Worm (Caenorhabditis elegans) whole organism, L1 larva: Measurements from ENCODE around the gene K12H6.6.

Experiments
- Y116A8C.19 ChIP-seq: sonication (generic microtip); optimal IDR thresholded peaks from 2 replicates; lab custom pipeline; 2016; ENCODE audit warnings: missing compliant biosample characterization, missing genetic modification characterization, borderline replicate concordance
- aha-1 ChIP-seq: fragments of 150-350 bp; optimal IDR thresholded peaks from 2 replicates; lab custom pipeline; 2014; ENCODE audit warnings: missing biosample characterization, missing genetic modification characterization
- blmp-1 ChIP-seq: fragments of 150-350 bp; optimal IDR thresholded peaks from 2 replicates; lab custom pipeline; 2014; ENCODE audit warnings: missing biosample characterization, missing genetic modification characterization
- ceh-8 ChIP-seq: fragments of 200-800 bp; sonication (Bioruptor generic); optimal IDR thresholded peaks from 2 replicates; lab custom pipeline; 2018; ENCODE audit warnings: mild to moderate bottlenecking, missing genetic modification characterization, moderate library complexity, missing compliant biosample characterization
- ceh-82 ChIP-seq, 3 experiments: fragments of 150-350 bp in 1 of 3; sonication (generic microtip) in 2 of 3; optimal IDR thresholded peaks; 2 replicates each; lab custom pipeline; 2014 to 2017; ENCODE audit warnings: missing biosample characterization in 3 of 3, missing genetic modification characterization in 3 of 3
- ceh-88 ChIP-seq: fragments of 200-800 bp; sonication (Bioruptor generic); IDR thresholded peaks from 2 replicates; pipeline ENCODE4 v1.3.6; 2022; ENCODE audit warnings: missing genetic modification characterization, missing compliant biosample characterization
- ceh-90 ChIP-seq: sonication (generic microtip); optimal IDR thresholded peaks from 2 replicates; lab custom pipeline; 2016; ENCODE audit warnings: missing genetic modification characterization, missing compliant biosample characterization
- ces-1 ChIP-seq: fragments of 150-350 bp; optimal IDR thresholded peaks from 2 replicates; lab custom pipeline; 2014; ENCODE audit warnings: missing biosample characterization, missing genetic modification reagents, missing genetic modification characterization
- dpl-1 ChIP-seq, 3 experiments: fragments of 150-350 bp in 2 of 3; sonication (generic microtip) in 1 of 3; optimal IDR thresholded peaks; 2 replicates each; lab custom pipeline; 2014 to 2017; ENCODE audit warnings: missing biosample characterization in 3 of 3, missing genetic modification characterization in 3 of 3, missing genetic modification reagents in 3 of 3
- efl-1 ChIP-seq, 4 experiments: fragments of 150-350 bp; optimal IDR thresholded peaks in 3 of 4; peaks in 1 of 4; 1 replicate in 1 of 4; 2 replicates in 3 of 4; lab custom pipeline; 2014; ENCODE audit warnings: missing biosample characterization in 2 of 4, missing genetic modification characterization in 2 of 4, missing genetic modification reagents in 2 of 4
- egl-13 ChIP-seq: sonication (generic microtip); optimal IDR thresholded peaks from 2 replicates; lab custom pipeline; 2016; ENCODE audit warnings: missing genotype, missing genetic modification reagents, missing genetic modification characterization, missing compliant biosample characterization
- egl-27 ChIP-seq, 2 experiments: fragments of 150-350 bp in 1 of 2; sonication (generic microtip); optimal IDR thresholded peaks; 3 replicates each; lab custom pipeline; 2017 to 2018; ENCODE audit warnings: missing biosample characterization in 2 of 2, missing genetic modification characterization in 2 of 2, missing genetic modification reagents in 2 of 2
- elt-2 ChIP-seq: sonication (generic microtip); optimal IDR thresholded peaks from 2 replicates; lab custom pipeline; 2016; ENCODE audit warnings: missing genetic modification characterization, mild to moderate bottlenecking, inconsistent platforms, missing compliant biosample characterization, missing genetic modification reagents
- elt-3 ChIP-seq, 6 experiments: fragments of 150-350 bp in 1 of 6; sonication (generic microtip); optimal IDR thresholded peaks; 2 replicates each; lab custom pipeline; 2017 to 2018; ENCODE audit warnings: missing biosample characterization in 6 of 6, missing genetic modification characterization in 6 of 6, inconsistent platforms in 1 of 6
- fkh-10 ChIP-seq: sonication (generic microtip); optimal IDR thresholded peaks from 2 replicates; lab custom pipeline; 2017; ENCODE audit warnings: missing biosample characterization, missing genetic modification reagents, missing genetic modification characterization
- isw-1 ChIP-seq: fragments of 200-800 bp; sonication (Bioruptor generic); IDR thresholded peaks from 2 replicates; pipeline ENCODE4 v1.3.6; 2022; ENCODE audit warnings: missing genetic modification characterization, missing compliant biosample characterization
- jun-1 ChIP-seq: fragments of 150-350 bp; optimal IDR thresholded peaks from 2 replicates; lab custom pipeline; 2014; ENCODE audit warnings: missing biosample characterization, missing genetic modification reagents, missing genetic modification characterization
- lin-14 ChIP-seq: fragments of 200-800 bp; sonication (Bioruptor generic); optimal IDR thresholded peaks from 2 replicates; lab custom pipeline; 2018; ENCODE audit warnings: mild to moderate bottlenecking, missing genetic modification characterization, moderate library complexity, missing compliant biosample characterization
- lin-15B ChIP-seq: fragments of 150-350 bp; sonication (generic microtip); optimal IDR thresholded peaks from 3 replicates; lab custom pipeline; 2014; ENCODE audit warnings: missing biosample characterization, missing genetic modification characterization
- lin-35 ChIP-seq, 2 experiments: fragments of 150-350 bp; optimal IDR thresholded peaks; 2 replicates each; lab custom pipeline; 2014; ENCODE audit warnings: missing biosample characterization in 2 of 2, missing genetic modification characterization in 2 of 2, missing genetic modification reagents in 2 of 2
- lsy-2 ChIP-seq, 2 experiments: fragments of 150-350 bp; optimal IDR thresholded peaks; 2 replicates each; lab custom pipeline; 2014; ENCODE audit warnings: missing biosample characterization in 2 of 2, missing genetic modification characterization in 2 of 2
- mdl-1 ChIP-seq, 2 experiments: fragments of 150-350 bp; optimal IDR thresholded peaks; 2 replicates each; lab custom pipeline; 2014 to 2017; ENCODE audit warnings: missing biosample characterization in 2 of 2, missing genetic modification characterization in 2 of 2, inconsistent platforms in 1 of 2
- mep-1 ChIP-seq: fragments of 150-350 bp; optimal IDR thresholded peaks from 2 replicates; lab custom pipeline; 2014; ENCODE audit warnings: missing biosample characterization, missing genetic modification characterization
- nhr-12 ChIP-seq: sonication (generic microtip); optimal IDR thresholded peaks from 2 replicates; lab custom pipeline; 2017; ENCODE audit warnings: missing biosample characterization, missing genetic modification characterization
- nhr-19 ChIP-seq: fragments of 200-800 bp; sonication (Bioruptor generic); conservative IDR thresholded peaks from 2 replicates; pipeline ENCODE4 v1.3.6; 2022; ENCODE audit warnings: missing genetic modification characterization, missing compliant biosample characterization
- nhr-20 ChIP-seq: sonication (generic microtip); optimal IDR thresholded peaks from 2 replicates; lab custom pipeline; 2016; ENCODE audit warnings: mild to moderate bottlenecking, missing genetic modification characterization, missing compliant biosample characterization
- nhr-28 ChIP-seq: fragments of 150-350 bp; optimal IDR thresholded peaks from 2 replicates; lab custom pipeline; 2014; ENCODE audit warnings: missing biosample characterization, missing genetic modification characterization
- nhr-71 ChIP-seq: sonication (generic microtip); optimal IDR thresholded peaks from 2 replicates; lab custom pipeline; 2016; ENCODE audit warnings: mild to moderate bottlenecking, missing genetic modification characterization, moderate library complexity, missing compliant biosample characterization
- nhr-84 ChIP-seq: sonication (generic microtip); optimal IDR thresholded peaks from 2 replicates; lab custom pipeline; 2017; ENCODE audit warnings: missing biosample characterization, missing genetic modification characterization
- nhr-85 ChIP-seq: sonication (generic microtip); peaks from one replicate; lab custom pipeline; 2016; ENCODE audit warnings: missing genetic modification characterization, inconsistent platforms, missing compliant biosample characterization
- nhr-90 ChIP-seq: sonication (generic microtip); optimal IDR thresholded peaks from 2 replicates; lab custom pipeline; 2016; ENCODE audit warnings: mild to moderate bottlenecking, missing genetic modification characterization, missing compliant biosample characterization; ENCODE audit not compliant: poor library complexity
- pax-3 ChIP-seq: fragments of 200-800 bp; sonication (Bioruptor generic); optimal IDR thresholded peaks from 2 replicates; lab custom pipeline; 2018; ENCODE audit warnings: mild to moderate bottlenecking, missing genetic modification characterization, moderate library complexity, missing compliant biosample characterization
- pqm-1 ChIP-seq: sonication (generic microtip); optimal IDR thresholded peaks from 3 replicates; lab custom pipeline; 2017; ENCODE audit warnings: missing biosample characterization, missing genetic modification characterization
- skn-1 ChIP-seq: fragments of 150-350 bp; optimal IDR thresholded peaks from 2 replicates; lab custom pipeline; 2014; ENCODE audit warnings: missing biosample characterization, missing genetic modification characterization
- snu-23 ChIP-seq: sonication (generic microtip); optimal IDR thresholded peaks from 2 replicates; lab custom pipeline; 2016; ENCODE audit warnings: missing genetic modification characterization, missing compliant biosample characterization
- sptf-1 ChIP-seq: fragments of 150-350 bp; optimal IDR thresholded peaks from 2 replicates; lab custom pipeline; 2014; ENCODE audit warnings: missing biosample characterization, missing genetic modification characterization
- sup-37 ChIP-seq: fragments of 200-800 bp; sonication (Bioruptor generic); optimal IDR thresholded peaks from 2 replicates; lab custom pipeline; 2018; ENCODE audit warnings: mild to moderate bottlenecking, missing genetic modification characterization, missing compliant biosample characterization
- swsn-7 ChIP-seq: sonication (generic microtip); optimal IDR thresholded peaks from 2 replicates; lab custom pipeline; 2016; ENCODE audit warnings: missing genetic modification characterization, missing compliant biosample characterization
- tbx-2 ChIP-seq: sonication (generic microtip); optimal IDR thresholded peaks from 2 replicates; lab custom pipeline; 2016; ENCODE audit warnings: missing genetic modification characterization, missing compliant biosample characterization
- tlp-1 ChIP-seq: fragments of 150-350 bp; optimal IDR thresholded peaks from 2 replicates; lab custom pipeline; 2014; ENCODE audit warnings: missing biosample characterization, missing genetic modification characterization
- unc-30 ChIP-seq: sonication (generic microtip); optimal IDR thresholded peaks from 2 replicates; lab custom pipeline; 2017; ENCODE audit warnings: missing biosample characterization, missing genetic modification characterization
- xbp-1 ChIP-seq: sonication (generic microtip); optimal IDR thresholded peaks from 2 replicates; lab custom pipeline; 2016; ENCODE audit warnings: missing genetic modification characterization, missing compliant biosample characterization
- zag-1 ChIP-seq: fragments of 150-350 bp; optimal IDR thresholded peaks from 2 replicates; lab custom pipeline; 2014; ENCODE audit warnings: missing biosample characterization, missing genetic modification characterization
- ztf-4 ChIP-seq: fragments of 150-350 bp; optimal IDR thresholded peaks from 2 replicates; lab custom pipeline; 2014; ENCODE audit warnings: missing biosample characterization, missing genetic modification characterization

Gene K12H6.6

ce11 chrII:2804949-2805348 is 26.1 kb downstream of the K12H6.6 start:
- TF ChIP-seq egl-27 (tag; optimal IDR thresholded peaks at IDR 0.05; lab: Kevin White, UChicago) (no peak), lin-15B (tag; lab: Kevin White, UChicago) (no peak), Y116A8C.19 (tag; lab: Kevin White, UChicago) (no peak), nhr-20 (tag; lab: Kevin White, UChicago) (peak; percentile 4), lin-35 (GFP tag; optimal IDR thresholded peaks at IDR 0.05; lab: Kevin White, UChicago) (peak in 1 of 2 experiments; percentile 65), nhr-19 (GFP tag; lab: Robert Waterston, UW) (0 out of 2 replicates have a peak, but pooled peaks have one; percentile 2), lin-14 (peak; percentile 49), aha-1 (tag; lab: Kevin White, UChicago) (no peak), xbp-1 (tag; lab: Kevin White, UChicago) (no peak), snu-23 (GFP tag; lab: Kevin White, UChicago) (peak; percentile 40), lsy-2 (tag; optimal IDR thresholded peaks at IDR 0.05; lab: Kevin White, UChicago) (peak in 1 of 2 experiments; percentile 14), nhr-28 (no peak), nhr-90 (tag; lab: Kevin White, UChicago) (no peak), ceh-88 (no peak), zag-1 (tag; lab: Kevin White, UChicago) (no peak), nhr-85 (tag; lab: Kevin White, UChicago) (peak; percentile 14), nhr-71 (tag; lab: Kevin White, UChicago) (peak; percentile 23), swsn-7 (tag; lab: Kevin White, UChicago) (no peak), ceh-90 (tag; lab: Kevin White, UChicago) (no peak), elt-3 (tag; optimal IDR thresholded peaks at IDR 0.05; lab: Kevin White, UChicago) (peak in 2 of 6 experiments; percentile 40 to 52), ztf-4 (no peak), mdl-1 (tag; optimal IDR thresholded peaks at IDR 0.05; lab: Kevin White, UChicago) (peak in 1 of 2 experiments; percentile 28), ces-1 (no peak), pax-3 (tag; lab: Kevin White, UChicago) (no peak), tbx-2 (tag; lab: Kevin White, UChicago) (peak; percentile 22)

- TF ChIP-seq ceh-8 (no peak), nhr-19 (GFP tag; lab: Robert Waterston, UW) (no peak), ces-1 (no peak), ceh-82 (tag; optimal IDR thresholded peaks at IDR 0.05; lab: Kevin White, UChicago) (peak in 1 of 3 experiments; percentile 15), nhr-71 (tag; lab: Kevin White, UChicago) (peak; percentile 46), tlp-1 (tag; lab: Kevin White, UChicago) (no peak), skn-1 (tag; lab: Kevin White, UChicago) (no peak), mdl-1 (tag; optimal IDR thresholded peaks at IDR 0.05; lab: Kevin White, UChicago) (peak in 1 of 2 experiments; percentile 32), lin-14 (peak; percentile 65), snu-23 (GFP tag; lab: Kevin White, UChicago) (peak; percentile 2), nhr-84 (tag; lab: Kevin White, UChicago) (no peak), unc-30 (tag; lab: Kevin White, UChicago) (no peak), efl-1 (optimal IDR thresholded peaks at IDR 0.05; lab: Kevin White, UChicago) (peak; percentile 34 to 51), efl-1 (GFP tag; optimal IDR thresholded peaks at IDR 0.05 in 1 of 2; lab: Kevin White, UChicago) (no peak), nhr-12 (no peak), lsy-2 (tag; optimal IDR thresholded peaks at IDR 0.05; lab: Kevin White, UChicago) (peak in 1 of 2 experiments; percentile 42), dpl-1 (GFP tag; optimal IDR thresholded peaks at IDR 0.05; lab: Kevin White, UChicago) (peak in 1 of 3 experiments; percentile 13)
Measured at ce11 chrII:2804245-2804644, 26.8 kb downstream of the K12H6.6 start.

- peak in 1 of 2 experiments; percentile 46 for TF ChIP-seq lin-35 (GFP tag; optimal IDR thresholded peaks at IDR 0.05; lab: Kevin White, UChicago)
- peak; percentile 48 for TF ChIP-seq lin-14
- TF ChIP-seq nhr-20 (tag; lab: Kevin White, UChicago) = peak; percentile 40
- TF ChIP-seq blmp-1 (tag; lab: Kevin White, UChicago) = peak; percentile 50
- no peak for TF ChIP-seq isw-1 (GFP tag; lab: Robert Waterston, UW)
- no peak for TF ChIP-seq mep-1 (tag; lab: Kevin White, UChicago)
- peak; percentile 90 for TF ChIP-seq elt-2 (tag; lab: Kevin White, UChicago)
- TF ChIP-seq snu-23 (GFP tag; lab: Kevin White, UChicago) = peak; percentile 24
- no peak for TF ChIP-seq nhr-28
- no peak for TF ChIP-seq fkh-10
- 0 out of 2 replicates have a peak, but pooled peaks have one; percentile 5 for TF ChIP-seq nhr-19 (GFP tag; lab: Robert Waterston, UW)
- TF ChIP-seq nhr-90 (tag; lab: Kevin White, UChicago) = peak; percentile 31
- TF ChIP-seq elt-3 (tag; optimal IDR thresholded peaks at IDR 0.05; lab: Kevin White, UChicago) = peak in 4 of 6 experiments; percentile 11 to 87 (median 68)
- peak; percentile 38 for TF ChIP-seq nhr-71 (tag; lab: Kevin White, UChicago)
- TF ChIP-seq egl-13 (tag; lab: Kevin White, UChicago) = no peak
- TF ChIP-seq tlp-1 (tag; lab: Kevin White, UChicago) = no peak
- TF ChIP-seq nhr-85 (tag; lab: Kevin White, UChicago) = peak; percentile 66
- no peak for TF ChIP-seq nhr-84 (tag; lab: Kevin White, UChicago)
- no peak for TF ChIP-seq pqm-1
- no peak for TF ChIP-seq jun-1 (tag; lab: Kevin White, UChicago)
- TF ChIP-seq sup-37 = no peak
- peak in 1 of 2 experiments; percentile 49 for TF ChIP-seq mdl-1 (tag; optimal IDR thresholded peaks at IDR 0.05; lab: Kevin White, UChicago)
- no peak for TF ChIP-seq sptf-1
Measured at ce11 chrII:2802804-2803586, 28.0 kb downstream of the K12H6.6 start.
